Fruit fly (Drosophila melanogaster): Measurements from ENCODE around the gene CG33643.

The CG33643 gene

dm6 chr2L:13571791-13572451 lies 41.0 kb downstream of the CG33643 start:
- TF ChIP-seq CG7101 (tag; optimal IDR thresholded peaks at IDR 0.05) (no peak), ovo (GFP tag; optimal IDR thresholded peaks at IDR 0.05) (no peak), CG5204 (GFP tag; optimal IDR thresholded peaks at IDR 0.05) (no peak), CG12768 (GFP tag; optimal IDR thresholded peaks at IDR 0.05) (no peak), tj (GFP tag; optimal IDR thresholded peaks at IDR 0.05) (peak; percentile 94), kay (GFP tag; ENCODE audit: borderline replicate concordance) (peak; percentile 12), pad (GFP tag; optimal IDR thresholded peaks at IDR 0.05) (peak; percentile 12), bab1 (GFP tag; optimal IDR thresholded peaks at IDR 0.05) (no peak), Hr96 (GFP tag; optimal IDR thresholded peaks at IDR 0.05) (no peak), Mnt (GFP tag; optimal IDR thresholded peaks at IDR 0.05) (no peak), cic (GFP tag; optimal IDR thresholded peaks at IDR 0.05) (no peak), toe (GFP tag; optimal IDR thresholded peaks at IDR 0.05) (no peak), Clk (GFP tag; optimal IDR thresholded peaks at IDR 0.05) (no peak), CG11617 (GFP tag; optimal IDR thresholded peaks at IDR 0.05) (peak; percentile 23), CG33017 (tag; optimal IDR thresholded peaks at IDR 0.05) (no peak), CG7045 (GFP tag; optimal IDR thresholded peaks at IDR 0.05) (peak; percentile 23), CG1620 (GFP tag; optimal IDR thresholded peaks at IDR 0.05) (no peak), Crg-1 (GFP tag; optimal IDR thresholded peaks at IDR 0.05) (no peak), CG14711 (tag; optimal IDR thresholded peaks at IDR 0.05) (peak; percentile 46), cnc (optimal IDR thresholded peaks at IDR 0.05) (no peak)

Measured in whole organism, adult.